Fruit fly (Drosophila melanogaster) whole organism, embryonic: Measurements from ENCODE around the gene Adgf-D.
A peak's percentile ranks its signal among the peaks of the same experiment; 100 is the strongest.

ENCODE experiments used
- Abd-B ChIP-seq: fragments of 200-800 bp; sonication (Bioruptor generic); optimal IDR thresholded peaks from 2 replicates; lab custom pipeline; 2018; ENCODE audit warnings: missing biosample characterization, mild to moderate bottlenecking, missing genetic modification characterization, moderate library complexity
- Adf1 ChIP-seq: fragments of 200-800 bp; sonication (Bioruptor generic); IDR thresholded peaks from 2 replicates; pipeline ENCODE4 v1.3.6; 2022; ENCODE audit warnings: missing biosample characterization, missing genetic modification characterization
- Antp ChIP-seq: fragments of 200-800 bp; sonication (Bioruptor generic); optimal IDR thresholded peaks from 3 replicates; lab custom pipeline; 2016; ENCODE audit warnings: missing biosample characterization, missing genetic modification characterization
- Bgb ChIP-seq: fragments of 200-800 bp; sonication (Bioruptor generic); IDR thresholded peaks from 2 replicates; pipeline ENCODE4 v1.3.6; 2022; ENCODE audit warnings: missing biosample characterization, missing genetic modification characterization; ENCODE audit not compliant: partially characterized antibody
- Blimp-1 ChIP-seq: fragments of 200-800 bp; sonication (Bioruptor generic); optimal IDR thresholded peaks from 3 replicates; lab custom pipeline; 2018; ENCODE audit warnings: missing biosample characterization, missing genetic modification characterization, mild to moderate bottlenecking, moderate library complexity, missing genetic modification reagents
- CG10267 ChIP-seq: fragments of 200-800 bp; sonication (Bioruptor generic); optimal IDR thresholded peaks from 2 replicates; lab custom pipeline; 2018; ENCODE audit warnings: missing biosample characterization, mild to moderate bottlenecking, missing genetic modification characterization, moderate library complexity
- CG10431 ChIP-seq: fragments of 200-800 bp; sonication (Bioruptor generic); optimal IDR thresholded peaks from 3 replicates; lab custom pipeline; 2018; ENCODE audit warnings: missing biosample characterization, mild to moderate bottlenecking, missing genetic modification characterization
- CG12104 ChIP-seq: fragments of 200-800 bp; sonication (Bioruptor generic); optimal IDR thresholded peaks from 3 replicates; lab custom pipeline; 2016; ENCODE audit warnings: missing biosample characterization, missing genetic modification characterization
- CG12299 ChIP-seq: fragments of 200-800 bp; sonication (Bioruptor generic); optimal IDR thresholded peaks from 2 replicates; lab custom pipeline; 2018; ENCODE audit warnings: missing biosample characterization, mild to moderate bottlenecking, missing genetic modification characterization
- CG14860 ChIP-seq: fragments of 200-800 bp; sonication (Bioruptor generic); IDR thresholded peaks from 3 replicates; pipeline ENCODE4 v1.3.6; 2022; ENCODE audit warnings: missing biosample characterization, missing genetic modification characterization; ENCODE audit not compliant: partially characterized antibody
- CG15696 ChIP-seq: fragments of 200-800 bp; sonication (Bioruptor generic); optimal IDR thresholded peaks from 2 replicates; lab custom pipeline; 2019; ENCODE audit warnings: missing biosample characterization, mild to moderate bottlenecking, missing genetic modification characterization, moderate library complexity
- CG16779 ChIP-seq: fragments of 200-800 bp; sonication (Bioruptor generic); IDR thresholded peaks from 2 replicates; pipeline ENCODE4 v1.3.6; 2022; ENCODE audit warnings: missing biosample characterization, missing genetic modification characterization
- CG16813 ChIP-seq: fragments of 200-800 bp; sonication (Bioruptor generic); IDR thresholded peaks from 3 replicates; pipeline ENCODE4 v1.3.6; 2022; ENCODE audit warnings: missing biosample characterization, missing genetic modification characterization; ENCODE audit not compliant: partially characterized antibody
- CG17359 ChIP-seq: fragments of 200-800 bp; sonication (Bioruptor generic); optimal IDR thresholded peaks from 3 replicates; lab custom pipeline; 2018; ENCODE audit warnings: missing biosample characterization, mild to moderate bottlenecking, missing genetic modification characterization, moderate library complexity
- CG2120 ChIP-seq: fragments of 200-800 bp; sonication (Bioruptor generic); optimal IDR thresholded peaks from 3 replicates; lab custom pipeline; 2016; ENCODE audit warnings: missing biosample characterization, missing genetic modification characterization
- CG2202 ChIP-seq: fragments of 200-800 bp; sonication (Bioruptor generic); optimal IDR thresholded peaks from 2 replicates; lab custom pipeline; 2018; ENCODE audit warnings: missing biosample characterization, mild to moderate bottlenecking, missing genetic modification characterization
- CG31365 ChIP-seq: fragments of 200-800 bp; sonication (Bioruptor generic); optimal IDR thresholded peaks from 2 replicates; lab custom pipeline; 2018; ENCODE audit warnings: missing biosample characterization, mild to moderate bottlenecking, missing genetic modification characterization
- CG4282 ChIP-seq: fragments of 200-800 bp; sonication (Bioruptor generic); optimal IDR thresholded peaks from 2 replicates; lab custom pipeline; 2016; ENCODE audit warnings: missing biosample characterization, missing genetic modification characterization
- CG6272 ChIP-seq: fragments of 200-800 bp; sonication (Bioruptor generic); IDR thresholded peaks from 2 replicates; pipeline ENCODE4 v1.3.6; 2022; ENCODE audit warnings: missing biosample characterization, missing genetic modification characterization
- CG7357 ChIP-seq: fragments of 200-800 bp; sonication (Bioruptor generic); IDR thresholded peaks from 3 replicates; pipeline ENCODE4 v1.3.6; 2022; ENCODE audit warnings: missing biosample characterization, missing genetic modification characterization
- CG7745 ChIP-seq: fragments of 200-800 bp; sonication (Bioruptor generic); optimal IDR thresholded peaks from 2 replicates; lab custom pipeline; 2018; ENCODE audit warnings: missing biosample characterization, mild to moderate bottlenecking, missing genetic modification characterization, moderate library complexity
- CG8924 ChIP-seq: fragments of 200-800 bp; optimal IDR thresholded peaks from 3 replicates; lab custom pipeline; 2019; ENCODE audit warnings: missing biosample characterization, mild to moderate bottlenecking, missing genetic modification characterization, moderate library complexity
- Chrac-16 ChIP-seq: fragments of 200-800 bp; sonication (Bioruptor generic); optimal IDR thresholded peaks from 3 replicates; lab custom pipeline; 2016; ENCODE audit warnings: missing biosample characterization, missing genetic modification characterization
- Dll ChIP-seq: fragments of 200-800 bp; sonication (Bioruptor generic); IDR thresholded peaks from 4 replicates; pipeline ENCODE4 v1.3.6; 2022; ENCODE audit warnings: missing biosample characterization, missing genetic modification characterization; ENCODE audit not compliant: partially characterized antibody
- Fer1 ChIP-seq: fragments of 200-800 bp; sonication (Bioruptor generic); optimal IDR thresholded peaks from 2 replicates; lab custom pipeline; 2017; ENCODE audit warnings: missing biosample characterization, mild to moderate bottlenecking, missing genetic modification characterization
- Fer2 ChIP-seq: fragments of 200-800 bp; sonication (Bioruptor generic); optimal IDR thresholded peaks from 2 replicates; lab custom pipeline; 2018; ENCODE audit warnings: missing biosample characterization, mild to moderate bottlenecking, missing genetic modification characterization, moderate library complexity
- Fer3 ChIP-seq: fragments of 200-800 bp; sonication (Bioruptor generic); optimal IDR thresholded peaks from 2 replicates; lab custom pipeline; 2018; ENCODE audit warnings: missing biosample characterization, mild to moderate bottlenecking, missing genetic modification characterization, moderate library complexity
- MESR4 ChIP-seq: fragments of 200-800 bp; sonication (Bioruptor generic); optimal IDR thresholded peaks from 2 replicates; lab custom pipeline; 2018; ENCODE audit warnings: missing biosample characterization, mild to moderate bottlenecking, missing genetic modification characterization, moderate library complexity
- MTF-1 ChIP-seq: fragments of 200-800 bp; sonication (Bioruptor generic); optimal IDR thresholded peaks from 2 replicates; lab custom pipeline; 2018; ENCODE audit warnings: missing biosample characterization, mild to moderate bottlenecking, missing genetic modification characterization, borderline replicate concordance
- Mrtf ChIP-seq: fragments of 200-800 bp; sonication (Bioruptor generic); IDR thresholded peaks from 3 replicates; pipeline ENCODE4 v1.3.6; 2022; ENCODE audit warnings: missing biosample characterization, missing genetic modification characterization
- NC2α ChIP-seq: fragments of 200-800 bp; sonication (Bioruptor generic); optimal IDR thresholded peaks from 2 replicates; lab custom pipeline; 2016; ENCODE audit warnings: missing biosample characterization, missing genetic modification characterization
- Oli ChIP-seq: fragments of 200-800 bp; sonication (Bioruptor generic); optimal IDR thresholded peaks from 2 replicates; lab custom pipeline; 2018; ENCODE audit warnings: missing biosample characterization, mild to moderate bottlenecking, missing genetic modification characterization, moderate library complexity
- Sry-β ChIP-seq: fragments of 200-800 bp; sonication (Bioruptor generic); optimal IDR thresholded peaks from 2 replicates; lab custom pipeline; 2018; ENCODE audit warnings: missing biosample characterization, mild to moderate bottlenecking, missing genetic modification characterization, moderate library complexity
- bigmax ChIP-seq: fragments of 200-800 bp; sonication (Bioruptor generic); optimal IDR thresholded peaks from 2 replicates; lab custom pipeline; 2018; ENCODE audit warnings: missing biosample characterization, mild to moderate bottlenecking, missing genetic modification characterization
- bsh ChIP-seq, 2 experiments: fragments of 200-800 bp; sonication (Bioruptor generic); optimal IDR thresholded peaks; 2 replicates each; lab custom pipeline; 2017 to 2018; ENCODE audit warnings: mild to moderate bottlenecking in 2 of 2, missing biosample characterization in 2 of 2, missing genetic modification characterization in 2 of 2, moderate library complexity in 1 of 2
- cato ChIP-seq: fragments of 200-800 bp; sonication (Bioruptor generic); optimal IDR thresholded peaks from 2 replicates; lab custom pipeline; 2016; ENCODE audit warnings: missing biosample characterization, missing genetic modification characterization, borderline replicate concordance
- danr ChIP-seq: fragments of 200-800 bp; sonication (Bioruptor generic); IDR thresholded peaks from 2 replicates; pipeline ENCODE4 v1.3.6; 2022; ENCODE audit warnings: missing biosample characterization, missing genetic modification characterization
- ems ChIP-seq: fragments of 200-800 bp; sonication (Bioruptor generic); optimal IDR thresholded peaks from 3 replicates; lab custom pipeline; 2016; ENCODE audit warnings: missing biosample characterization, missing genetic modification characterization
- fd102C ChIP-seq: fragments of 200-800 bp; sonication (Bioruptor generic); optimal IDR thresholded peaks from 2 replicates; lab custom pipeline; 2018; ENCODE audit warnings: missing biosample characterization, mild to moderate bottlenecking, missing genetic modification characterization, moderate library complexity
- gsb-n ChIP-seq: fragments of 200-800 bp; sonication (Bioruptor generic); optimal IDR thresholded peaks from 3 replicates; lab custom pipeline; 2018; ENCODE audit warnings: missing biosample characterization, mild to moderate bottlenecking, missing genetic modification characterization
- hth ChIP-seq: fragments of >200 bp; optimal IDR thresholded peaks from 2 replicates; lab custom pipeline; 2017; ENCODE audit warnings: inconsistent platforms
- mld ChIP-seq: fragments of 200-800 bp; sonication (Bioruptor generic); IDR thresholded peaks from 3 replicates; pipeline ENCODE4 v1.3.6; 2022; ENCODE audit warnings: missing biosample characterization, missing genetic modification characterization; ENCODE audit not compliant: partially characterized antibody
- nerfin-2 ChIP-seq: fragments of 200-800 bp; sonication (Bioruptor generic); IDR thresholded peaks from 2 replicates; pipeline ENCODE4 v1.3.6; 2022; ENCODE audit warnings: missing biosample characterization, missing genetic modification characterization; ENCODE audit not compliant: partially characterized antibody
- odd ChIP-seq: fragments of 200-800 bp; sonication (Bioruptor generic); optimal IDR thresholded peaks from 2 replicates; lab custom pipeline; 2017; ENCODE audit warnings: missing biosample characterization, mild to moderate bottlenecking, missing genetic modification characterization
- peb ChIP-seq: fragments of 200-800 bp; sonication (Bioruptor generic); IDR thresholded peaks from 2 replicates; pipeline ENCODE4 v1.3.6; 2022; ENCODE audit warnings: missing biosample characterization, missing genetic modification characterization
- sima ChIP-seq: fragments of 200-800 bp; sonication (Bioruptor generic); optimal IDR thresholded peaks from 2 replicates; lab custom pipeline; 2016; ENCODE audit warnings: missing biosample characterization, missing genetic modification characterization
- z ChIP-seq: fragments of 200-800 bp; sonication (Bioruptor generic); IDR thresholded peaks from 3 replicates; pipeline ENCODE4 v1.3.6; 2022; ENCODE audit warnings: missing biosample characterization, missing genetic modification characterization

The Adgf-D gene

dm6 chr3R:13676137-13677086, 28.8 kb downstream of the Adgf-D start, which contains the start of the genes Lkb1 and CG9588 (continued):
- TF ChIP-seq CG7745 (tag; lab: Kevin White, UChicago), result no peak
- TF ChIP-seq odd (GFP tag; lab: Kevin White, UChicago), result no peak
- TF ChIP-seq Antp (GFP tag; lab: Kevin White, UChicago), result peak; percentile 60
- TF ChIP-seq Fer2 (tag; lab: Kevin White, UChicago), result no peak
- peak; percentile 41; the same call in 1 of the 2 replicates for TF ChIP-seq CG6272 (GFP tag; lab: Robert Waterston, UW)
- no peak for TF ChIP-seq NC2α
- TF ChIP-seq Adf1, result no peak
- peak; percentile 70; the same call in 1 of the 2 replicates for TF ChIP-seq CG16779
- no peak for TF ChIP-seq CG12104
- peak; percentile 59 for TF ChIP-seq CG17359 (tag; lab: Kevin White, UChicago)
- no peak for TF ChIP-seq Fer1
- peak; percentile 72 for TF ChIP-seq CG2120 (GFP tag; lab: Kevin White, UChicago)
- no peak for TF ChIP-seq sima (GFP tag; lab: Kevin White, UChicago)
- peak; percentile 61 for TF ChIP-seq CG8924 (tag; lab: Kevin White, UChicago)
- no peak for TF ChIP-seq CG15696
- TF ChIP-seq Sry-β (GFP tag; lab: Kevin White, UChicago), result no peak
- peak; percentile 55 for TF ChIP-seq Abd-B (GFP tag; lab: Kevin White, UChicago)
- no peak for TF ChIP-seq CG14860 (GFP tag; lab: Robert Waterston, UW)
- TF ChIP-seq CG7357, result peak; percentile 72; the same call in 1 of the 3 replicates
- no peak for TF ChIP-seq z
- TF ChIP-seq CG2202 (tag; lab: Kevin White, UChicago), result no peak
- no peak for TF ChIP-seq cato
- TF ChIP-seq bsh (GFP tag; optimal IDR thresholded peaks at IDR 0.05; lab: Kevin White, UChicago), result peak; percentile 34 to 46
- TF ChIP-seq bigmax, result no peak
- TF ChIP-seq CG12299, result peak; percentile 9
- peak; percentile 66 for TF ChIP-seq peb
- no peak for TF ChIP-seq gsb-n (tag; lab: Kevin White, UChicago)
- TF ChIP-seq Blimp-1 (GFP tag; lab: Kevin White, UChicago), result no peak
- TF ChIP-seq MESR4 (GFP tag; lab: Kevin White, UChicago), result peak; percentile 85
- TF ChIP-seq Fer3, result peak; percentile 45
- peak; percentile 71 for TF ChIP-seq CG10431 (GFP tag; lab: Kevin White, UChicago)
- TF ChIP-seq Chrac-16 (GFP tag; lab: Kevin White, UChicago), result peak; percentile 51
- TF ChIP-seq Mrtf, result peak; percentile 69
- TF ChIP-seq CG16813, result no peak
- no peak for TF ChIP-seq fd102C (GFP tag; lab: Kevin White, UChicago)
- TF ChIP-seq CG4282 (GFP tag; lab: Kevin White, UChicago), result no peak
- TF ChIP-seq CG31365 (tag; lab: Kevin White, UChicago), result no peak
- no peak for TF ChIP-seq danr
- no peak for TF ChIP-seq nerfin-2 (GFP tag; lab: Robert Waterston, UW)
- no peak for TF ChIP-seq Bgb
- peak; percentile 31 for TF ChIP-seq ems (GFP tag; lab: Kevin White, UChicago)
- peak; percentile 28 for TF ChIP-seq CG10267 (tag; lab: Kevin White, UChicago)
- no peak for TF ChIP-seq MTF-1 (GFP tag; lab: Kevin White, UChicago)
- peak; percentile 37; the same call in 1 of the 4 replicates for TF ChIP-seq Dll (GFP tag; lab: Robert Waterston, UW)
- peak; percentile 22 for TF ChIP-seq Oli (tag; lab: Kevin White, UChicago)
- TF ChIP-seq mld (GFP tag; lab: Robert Waterston, UW), result no peak
- no peak for TF ChIP-seq hth
